Worm (Caenorhabditis elegans): ENCODE results near the gene irk-3.
A peak's percentile ranks its signal among the peaks of the same experiment; 100 is the strongest.

irk-3 gene

ce11 chrX:14382951-14383350, 12.7 kb upstream of the irk-3 start, which contains the start of gene Y60A9.3:
TSS of gene Y60A9.3 (plus strand) at chrX:14383251.
- TF ChIP-seq F13H6.1 (tag; optimal IDR thresholded peaks at IDR 0.05): no peak
- no peak for TF ChIP-seq nhr-23 (tag; optimal IDR thresholded peaks at IDR 0.05)

- no peak for TF ChIP-seq nhr-25 (tag; optimal IDR thresholded peaks at IDR 0.05)
- no peak for TF ChIP-seq skn-1 (tag; optimal IDR thresholded peaks at IDR 0.05)
- no peak for TF ChIP-seq dmd-4 (tag; optimal IDR thresholded peaks at IDR 0.05)
- TF ChIP-seq ztf-11 (tag; optimal IDR thresholded peaks at IDR 0.05): no peak
- no peak for TF ChIP-seq aly-2 (tag; optimal IDR thresholded peaks at IDR 0.05)
- no peak for TF ChIP-seq sma-9 (GFP tag; optimal IDR thresholded peaks at IDR 0.05)
- TF ChIP-seq sma-9 (tag; optimal IDR thresholded peaks at IDR 0.05): no peak
- no peak for TF ChIP-seq F13H6.1 (tag; optimal IDR thresholded peaks at IDR 0.05)
- no peak for TF ChIP-seq lin-11 (tag; optimal IDR thresholded peaks at IDR 0.05)
- no peak for TF ChIP-seq nhr-6 (tag; optimal IDR thresholded peaks at IDR 0.05)
- no peak for TF ChIP-seq egl-27 (tag; optimal IDR thresholded peaks at IDR 0.05)
- TF ChIP-seq lin-39 (tag; optimal IDR thresholded peaks at IDR 0.05): no peak
- TF ChIP-seq alr-1 (tag; optimal IDR thresholded peaks at IDR 0.05): no peak
- TF ChIP-seq snpc-4 (tag; optimal IDR thresholded peaks at IDR 0.05): no peak
- TF ChIP-seq gmeb-1 (tag; optimal IDR thresholded peaks at IDR 0.05): no peak
- TF ChIP-seq sem-4 (tag; optimal IDR thresholded peaks at IDR 0.05): no peak
- no peak for TF ChIP-seq zag-1 (tag; optimal IDR thresholded peaks at IDR 0.05)
These were observed 7.0 kb upstream of the irk-3 start, which contains the start of gene Y60A9A.1 for ce11 chrX:14377169-14377568. TSS of gene Y60A9A.1 (minus strand) at chrX:14377269.

ce11 chrX:14366081-14366480, 4.1 kb downstream of the irk-3 start:
- TF ChIP-seq egl-27 (tag; optimal IDR thresholded peaks at IDR 0.05) (no peak), elt-3 (tag; optimal IDR thresholded peaks at IDR 0.05) (no peak), zag-1 (tag; optimal IDR thresholded peaks at IDR 0.05) (no peak), elt-1 (tag; optimal IDR thresholded peaks at IDR 0.05) (no peak), R02D3.7 (tag; optimal IDR thresholded peaks at IDR 0.05) (no peak), unc-39 (tag; optimal IDR thresholded peaks at IDR 0.05) (no peak), nhr-11 (tag; optimal IDR thresholded peaks at IDR 0.05) (no peak), lin-11 (tag; optimal IDR thresholded peaks at IDR 0.05) (no peak), ztf-11 (tag; optimal IDR thresholded peaks at IDR 0.05) (no peak), snpc-4 (tag; optimal IDR thresholded peaks at IDR 0.05) (no peak)

ce11 chrX:14359571-14359970, 10.6 kb downstream of the irk-3 start:
- TF ChIP-seq ztf-11 (tag; optimal IDR thresholded peaks at IDR 0.05): no peak
- no peak for TF ChIP-seq egl-27 (tag; optimal IDR thresholded peaks at IDR 0.05)
- no peak for TF ChIP-seq snpc-4 (tag; optimal IDR thresholded peaks at IDR 0.05)
- no peak for TF ChIP-seq sem-4 (tag; optimal IDR thresholded peaks at IDR 0.05)
- no peak for TF ChIP-seq ceh-82 (tag; optimal IDR thresholded peaks at IDR 0.05)
- TF ChIP-seq sma-9 (GFP tag; optimal IDR thresholded peaks at IDR 0.05): no peak
- TF ChIP-seq sma-9 (tag; optimal IDR thresholded peaks at IDR 0.05): no peak
- no peak for TF ChIP-seq lsy-2 (tag; optimal IDR thresholded peaks at IDR 0.05)
- no peak for TF ChIP-seq F13H6.1 (tag; optimal IDR thresholded peaks at IDR 0.05)
- TF ChIP-seq lin-11 (tag; optimal IDR thresholded peaks at IDR 0.05): no peak
- no peak for TF ChIP-seq unc-39 (tag; optimal IDR thresholded peaks at IDR 0.05)
- TF ChIP-seq unc-62 (GFP tag; optimal IDR thresholded peaks at IDR 0.05): no peak
- TF ChIP-seq crh-2 (tag; optimal IDR thresholded peaks at IDR 0.05): no peak
- TF ChIP-seq nhr-12 (tag; optimal IDR thresholded peaks at IDR 0.05): no peak
- no peak for TF ChIP-seq aly-2 (tag; optimal IDR thresholded peaks at IDR 0.05)
- TF ChIP-seq ztf-1 (GFP tag; conservative IDR thresholded peaks at IDR 0.05): no peak
- no peak for TF ChIP-seq fos-1 (tag; optimal IDR thresholded peaks at IDR 0.05)
- TF ChIP-seq nhr-77 (tag; optimal IDR thresholded peaks at IDR 0.05): no peak

- peak in 1 of 2 experiments; percentile 46 for TF ChIP-seq lsy-2 (tag; optimal IDR thresholded peaks at IDR 0.05)
- TF ChIP-seq ZK546.5 (tag; optimal IDR thresholded peaks at IDR 0.05): no peak
- TF ChIP-seq egl-27 (tag; optimal IDR thresholded peaks at IDR 0.05): peak; percentile 43
- peak; percentile 47 for TF ChIP-seq C34F6.9 (tag; optimal IDR thresholded peaks at IDR 0.05)
- no peak for TF ChIP-seq elt-1 (tag; optimal IDR thresholded peaks at IDR 0.05)
- TF ChIP-seq F13H6.1 (tag; optimal IDR thresholded peaks at IDR 0.05): peak; percentile 38
- no peak for TF ChIP-seq zag-1 (tag; optimal IDR thresholded peaks at IDR 0.05)
- no peak for TF ChIP-seq skn-1 (tag; optimal IDR thresholded peaks at IDR 0.05)
- peak; percentile 17 for TF ChIP-seq crh-2 (tag; optimal IDR thresholded peaks at IDR 0.05)
- TF ChIP-seq sma-9 (GFP tag; optimal IDR thresholded peaks at IDR 0.05): peak; percentile 75
- no peak for TF ChIP-seq sma-9 (tag; optimal IDR thresholded peaks at IDR 0.05)
These were observed 13.4 kb downstream of the irk-3 start for ce11 chrX:14356683-14357287.

All from whole organism, L2 larva.